Worm (Caenorhabditis elegans) whole organism, midembryonic: ENCODE data around the gene T05G5.1.

Source experiments
- T22C8.4 ChIP-seq: fragments of 200-800 bp; sonication (Bioruptor generic); IDR thresholded peaks from 2 replicates; pipeline ENCODE4 v1.3.6; 2022; ENCODE audit warnings: missing genetic modification characterization, missing compliant biosample characterization
- cog-1 ChIP-seq: sonication (generic microtip); optimal IDR thresholded peaks from 2 replicates; lab custom pipeline; 2016; ENCODE audit warnings: missing genetic modification characterization, missing compliant biosample characterization
- flt-1 ChIP-seq: fragments of 200-800 bp; sonication (Bioruptor generic); IDR thresholded peaks from 2 replicates; pipeline ENCODE4 v1.3.6; 2022; ENCODE audit warnings: missing genetic modification characterization, missing compliant biosample characterization
- klf-2 ChIP-seq: fragments of 200-800 bp; sonication (Bioruptor generic); conservative IDR thresholded peaks from 2 replicates; pipeline ENCODE4 v1.3.6; 2022; ENCODE audit warnings: missing genetic modification reagents, missing genetic modification characterization, missing compliant biosample characterization
- med-1 ChIP-seq: sonication (generic microtip); optimal IDR thresholded peaks from 2 replicates; lab custom pipeline; 2017; ENCODE audit warnings: missing genetic modification characterization, mild to moderate bottlenecking, missing compliant biosample characterization, antibody characterized with exemption, missing genetic modification reagents; ENCODE audit not compliant: insufficient read depth
- ref-1 ChIP-seq: fragments of 200-800 bp; sonication (Bioruptor generic); conservative IDR thresholded peaks from 2 replicates; pipeline ENCODE4 v1.3.6; 2022; ENCODE audit warnings: missing genetic modification reagents, missing genetic modification characterization, missing compliant biosample characterization
- tab-1 ChIP-seq: fragments of 200-800 bp; sonication (Bioruptor generic); IDR thresholded peaks from 2 replicates; pipeline ENCODE4 v1.3.6; 2022; ENCODE audit warnings: missing genetic modification characterization, missing compliant biosample characterization
- ztf-23 ChIP-seq: fragments of 200-800 bp; sonication (Bioruptor generic); IDR thresholded peaks from 2 replicates; pipeline ENCODE4 v1.3.6; 2022; ENCODE audit warnings: missing genetic modification reagents, missing genetic modification characterization, missing compliant biosample characterization
- ztf-29 ChIP-seq: fragments of 200-800 bp; sonication (Bioruptor generic); IDR thresholded peaks from 2 replicates; pipeline ENCODE4 v1.3.6; 2022; ENCODE audit warnings: missing genetic modification reagents, missing genetic modification characterization, missing compliant biosample characterization

T05G5.1 gene

ce11 chrIII:9703747-9704605 is 39.2 kb downstream of the T05G5.1 start:
- 0 out of 2 replicates have a peak, but pooled peaks have one; percentile 57 for TF ChIP-seq ztf-23 (GFP tag; lab: Robert Waterston, UW)
- TF ChIP-seq cog-1: peak; percentile 64
- no peak for TF ChIP-seq ztf-29 (GFP tag; lab: Robert Waterston, UW)
- no peak for TF ChIP-seq flt-1 (GFP tag; lab: Robert Waterston, UW)
- no peak for TF ChIP-seq ref-1

DNA sequence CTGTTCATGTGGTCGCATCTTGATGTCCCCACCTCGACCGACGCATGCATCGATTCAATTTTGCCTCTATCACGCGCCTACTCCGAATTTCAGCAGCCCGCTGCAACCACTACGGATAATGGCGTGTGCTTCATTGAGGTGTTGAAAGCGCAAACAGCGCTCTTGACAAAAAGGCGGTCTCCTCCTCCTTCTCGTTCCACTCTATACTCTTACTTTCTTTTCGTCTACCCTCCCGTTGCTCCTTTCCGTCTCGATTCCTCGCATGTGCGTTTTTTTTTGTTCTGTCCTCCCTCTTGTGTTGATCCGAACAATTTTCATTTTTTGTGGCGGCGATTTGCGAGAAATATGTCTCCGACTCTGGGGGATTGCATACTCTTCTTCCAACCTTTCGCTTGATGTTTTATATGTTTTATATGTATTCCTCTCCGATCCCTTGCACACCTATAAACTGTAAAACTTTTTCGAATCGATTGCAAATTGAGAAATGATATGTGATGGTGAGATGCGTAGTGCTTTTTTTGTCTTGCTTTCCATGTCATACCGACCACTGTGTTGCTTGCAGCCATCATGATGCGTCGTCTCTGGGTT is 40.4 kb downstream of the T05G5.1 start:
- TF ChIP-seq med-1 (GFP tag; lab: Kevin White, UChicago) (no peak), cog-1 (no peak), flt-1 (GFP tag; lab: Robert Waterston, UW) (peak; percentile 36; the same call in 1 of the 2 replicates), ztf-23 (GFP tag; lab: Robert Waterston, UW) (no peak), ztf-29 (GFP tag; lab: Robert Waterston, UW) (no peak)

ce11 chrIII:9701798-9702197 is 41.3 kb downstream of the T05G5.1 start:
- no peak for TF ChIP-seq ref-1
- no peak for TF ChIP-seq ztf-29 (GFP tag; lab: Robert Waterston, UW)
- TF ChIP-seq T22C8.4 (GFP tag; lab: Robert Waterston, UW): no peak
- TF ChIP-seq ztf-23 (GFP tag; lab: Robert Waterston, UW): no peak
- TF ChIP-seq flt-1 (GFP tag; lab: Robert Waterston, UW): no peak
- no peak for TF ChIP-seq tab-1 (GFP tag; lab: Robert Waterston, UW)
- no peak for TF ChIP-seq cog-1
- no peak for TF ChIP-seq med-1 (GFP tag; lab: Kevin White, UChicago)
- TF ChIP-seq klf-2 (GFP tag; lab: Robert Waterston, UW): no peak

- no peak for TF ChIP-seq ref-1
- no peak for TF ChIP-seq ztf-29 (GFP tag; lab: Robert Waterston, UW)
- no peak for TF ChIP-seq klf-2 (GFP tag; lab: Robert Waterston, UW)
- no peak for TF ChIP-seq tab-1 (GFP tag; lab: Robert Waterston, UW)
- TF ChIP-seq T22C8.4 (GFP tag; lab: Robert Waterston, UW): no peak
- TF ChIP-seq flt-1 (GFP tag; lab: Robert Waterston, UW): no peak
- no peak for TF ChIP-seq med-1 (GFP tag; lab: Kevin White, UChicago)
- TF ChIP-seq cog-1: no peak
- no peak for TF ChIP-seq ztf-23 (GFP tag; lab: Robert Waterston, UW)
These were observed 42.9 kb downstream of the T05G5.1 start for ce11 chrIII:9700114-9700690.

DNA sequence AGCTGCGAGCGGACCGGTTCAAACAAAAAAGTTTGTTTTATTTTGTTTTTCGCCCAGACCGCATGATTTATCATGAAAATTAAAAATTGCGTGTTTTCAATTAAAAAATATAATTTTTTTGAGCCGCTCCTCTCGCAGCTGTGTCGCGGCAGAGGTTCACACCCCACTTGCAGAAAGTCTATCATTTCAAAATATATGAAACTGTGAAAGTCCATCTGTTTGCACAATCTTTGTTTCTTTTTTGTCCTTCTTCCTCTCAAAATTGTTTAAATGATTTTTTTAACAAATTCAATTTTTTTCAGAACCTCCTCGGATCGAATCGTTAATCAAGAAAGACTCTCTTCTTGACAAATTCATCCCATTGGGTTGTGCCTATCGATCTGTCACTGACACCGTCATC is 43.6 kb downstream of the T05G5.1 start, which contains the start of gene tlk-1:
Gene tlk-1, plus strand, starts transcription at position 301 of the 400 bp plus-strand sequence.
- no peak for TF ChIP-seq klf-2 (GFP tag; lab: Robert Waterston, UW)
- no peak for TF ChIP-seq med-1 (GFP tag; lab: Kevin White, UChicago)
- TF ChIP-seq ztf-29 (GFP tag; lab: Robert Waterston, UW): no peak
- no peak for TF ChIP-seq tab-1 (GFP tag; lab: Robert Waterston, UW)
- TF ChIP-seq T22C8.4 (GFP tag; lab: Robert Waterston, UW): no peak
- TF ChIP-seq cog-1: no peak
- no peak for TF ChIP-seq ref-1
- no peak for TF ChIP-seq ztf-23 (GFP tag; lab: Robert Waterston, UW)
- no peak for TF ChIP-seq flt-1 (GFP tag; lab: Robert Waterston, UW)

DNA sequence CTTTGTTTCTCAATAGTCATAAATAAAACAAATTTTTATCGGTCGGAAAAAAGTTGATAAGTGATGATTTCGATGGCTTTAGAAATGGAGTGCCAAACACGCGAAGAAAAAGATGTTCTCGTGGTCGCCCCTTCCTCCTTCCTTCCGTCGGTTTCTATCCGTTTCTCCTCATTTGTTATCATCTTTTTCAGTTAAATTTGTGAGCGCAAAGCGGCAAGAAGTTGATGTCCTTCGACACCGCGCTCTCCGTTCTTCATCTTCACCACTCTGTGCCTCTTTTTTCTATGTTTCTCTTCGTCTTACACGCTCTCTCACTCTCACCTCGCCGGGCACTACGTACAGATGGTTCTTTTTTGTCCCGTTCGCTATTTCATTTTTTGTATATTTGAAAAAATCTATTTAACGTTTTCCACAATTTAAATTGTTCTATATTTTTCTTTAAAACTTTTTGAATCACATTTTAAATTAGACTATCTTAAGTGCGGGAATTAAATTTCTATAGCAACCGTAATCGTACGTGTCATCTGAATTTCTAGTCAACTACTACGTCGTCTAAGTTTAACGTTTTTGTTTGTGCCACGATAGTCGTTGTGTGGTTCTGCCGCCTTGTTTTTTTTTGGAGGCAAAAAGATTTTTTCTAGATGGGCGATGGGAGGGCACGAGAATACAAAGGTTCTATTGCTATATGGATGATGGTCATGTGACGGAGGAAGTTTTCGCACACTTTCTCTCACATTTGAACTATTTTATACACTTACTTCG is 44.3 kb downstream of the T05G5.1 start:
- no peak for TF ChIP-seq ref-1
- no peak for TF ChIP-seq med-1 (GFP tag; lab: Kevin White, UChicago)
- TF ChIP-seq klf-2 (GFP tag; lab: Robert Waterston, UW): no peak
- TF ChIP-seq ztf-23 (GFP tag; lab: Robert Waterston, UW): no peak
- no peak for TF ChIP-seq ztf-29 (GFP tag; lab: Robert Waterston, UW)
- no peak for TF ChIP-seq T22C8.4 (GFP tag; lab: Robert Waterston, UW)
- no peak for TF ChIP-seq tab-1 (GFP tag; lab: Robert Waterston, UW)
- TF ChIP-seq flt-1 (GFP tag; lab: Robert Waterston, UW): no peak
- no peak for TF ChIP-seq cog-1

ce11 chrIII:9697886-9698285 is 45.3 kb downstream of the T05G5.1 start:
- no peak for TF ChIP-seq ztf-23 (GFP tag; lab: Robert Waterston, UW)
- TF ChIP-seq tab-1 (GFP tag; lab: Robert Waterston, UW): no peak
- no peak for TF ChIP-seq flt-1 (GFP tag; lab: Robert Waterston, UW)
- no peak for TF ChIP-seq cog-1
- TF ChIP-seq klf-2 (GFP tag; lab: Robert Waterston, UW): no peak
- TF ChIP-seq ztf-29 (GFP tag; lab: Robert Waterston, UW): no peak
- no peak for TF ChIP-seq ref-1
- TF ChIP-seq T22C8.4 (GFP tag; lab: Robert Waterston, UW): no peak
- TF ChIP-seq med-1 (GFP tag; lab: Kevin White, UChicago): no peak

DNA sequence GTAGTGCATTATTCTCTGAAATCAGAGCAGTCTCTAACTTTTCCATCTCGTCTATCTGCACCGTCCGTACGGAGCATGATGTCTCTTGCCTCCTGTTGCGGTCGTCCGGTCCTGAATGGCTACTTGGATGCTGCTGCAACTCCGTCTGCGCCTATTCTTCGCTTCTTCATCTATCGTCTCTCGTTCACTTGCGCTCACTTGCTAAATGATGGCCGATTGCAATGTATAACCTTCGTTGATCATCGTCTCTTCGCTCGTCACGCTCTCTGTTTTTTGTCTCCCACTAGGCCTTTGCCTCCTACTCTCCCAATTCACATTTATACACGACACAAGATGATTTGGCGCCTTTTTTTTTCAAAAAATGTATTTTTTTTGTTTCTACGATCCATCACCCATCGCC is 45.8 kb downstream of the T05G5.1 start:
- TF ChIP-seq med-1 (GFP tag; lab: Kevin White, UChicago) (no peak), ref-1 (no peak), tab-1 (GFP tag; lab: Robert Waterston, UW) (no peak), flt-1 (GFP tag; lab: Robert Waterston, UW) (peak; percentile 55; the same call in 1 of the 2 replicates)
